Worm (Caenorhabditis elegans): ENCODE data around the gene C01G10.6.

Gene C01G10.6

ce11 chrV:15065837-15066348 lies 21.6 kb upstream of the C01G10.6 start, which contains the start of gene otub-1:
Gene otub-1, plus strand, starts transcription at chrV:15066298.
- TF ChIP-seq ets-4 (tag; optimal IDR thresholded peaks at IDR 0.05) (no peak), K09A11.1 (tag; optimal IDR thresholded peaks at IDR 0.05; ENCODE audit: insufficient read depth) (no peak), mec-3 (tag; optimal IDR thresholded peaks at IDR 0.05; ENCODE audit: borderline replicate concordance) (no peak), ama-1 (optimal IDR thresholded peaks at IDR 0.05) (no peak), hlh-13 (GFP tag; optimal IDR thresholded peaks at IDR 0.05) (no peak), Y22D7AL.16 (tag; optimal IDR thresholded peaks at IDR 0.05) (no peak), eyg-1 (tag; optimal IDR thresholded peaks at IDR 0.05) (no peak), hlh-6 (tag; optimal IDR thresholded peaks at IDR 0.05) (no peak), ceh-30 (tag; optimal IDR thresholded peaks at IDR 0.05) (no peak), ceh-22 (tag; optimal IDR thresholded peaks at IDR 0.05) (no peak)

DNA sequence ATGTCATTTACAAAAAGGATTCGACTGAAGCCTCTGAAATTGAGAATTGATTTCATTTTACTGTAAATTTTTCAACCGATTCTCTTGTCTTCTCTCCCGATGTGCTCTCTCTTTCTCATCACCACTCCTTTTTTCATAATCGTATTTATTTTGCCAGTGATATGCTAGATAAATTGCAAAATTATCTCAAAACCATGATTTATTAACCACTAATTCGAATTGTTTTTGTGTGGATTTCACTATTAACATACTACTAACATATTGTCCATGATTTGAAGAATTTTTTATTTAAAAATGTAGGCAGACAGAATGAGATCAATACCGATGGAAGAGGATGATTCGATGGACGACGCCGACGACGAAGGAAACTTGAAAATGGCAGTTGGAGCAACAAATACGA lies 20.3 kb upstream of the C01G10.6 start, which contains the start of gene C25D7.10:
Gene C25D7.10 (plus strand): TSS at position 301 of the 400 bp plus-strand sequence.
- TF ChIP-seq syd-9 (tag; optimal IDR thresholded peaks at IDR 0.05) (no peak), ref-2 (tag; optimal IDR thresholded peaks at IDR 0.05) (no peak), ceh-19 (GFP tag; optimal IDR thresholded peaks at IDR 0.05) (no peak), ahr-1 (tag; optimal IDR thresholded peaks at IDR 0.05) (no peak), sdc-2 (tag; optimal IDR thresholded peaks at IDR 0.05) (no peak), T23F11.4 (GFP tag; optimal IDR thresholded peaks at IDR 0.05) (no peak), npax-4 (tag; optimal IDR thresholded peaks at IDR 0.05) (no peak), tbx-2 (tag; optimal IDR thresholded peaks at IDR 0.05) (no peak), ceh-24 (tag; optimal IDR thresholded peaks at IDR 0.05) (no peak), pat-9 (tag; optimal IDR thresholded peaks at IDR 0.05) (no peak), elt-4 (tag; optimal IDR thresholded peaks at IDR 0.05) (no peak), C38D4.7 (GFP tag; optimal IDR thresholded peaks at IDR 0.05) (no peak), ceh-48 (tag; optimal IDR thresholded peaks at IDR 0.05) (no peak), F13H6.1 (tag; optimal IDR thresholded peaks at IDR 0.05) (no peak), ceh-6 (GFP tag; optimal IDR thresholded peaks at IDR 0.05) (no peak), eyg-1 (tag; optimal IDR thresholded peaks at IDR 0.05) (no peak), nfya-1 (tag; optimal IDR thresholded peaks at IDR 0.05) (no peak), K09A11.1 (tag; optimal IDR thresholded peaks at IDR 0.05; ENCODE audit: insufficient read depth) (no peak)

ce11 chrV:15068378-15068777 lies 19.1 kb upstream of the C01G10.6 start, which contains the start of gene dnj-3:
Gene dnj-3, plus strand, starts transcription at chrV:15068678.
- TF ChIP-seq sox-2 (GFP tag; IDR thresholded peaks at IDR 0.05) (no peak), ceh-30 (tag; optimal IDR thresholded peaks at IDR 0.05) (no peak), lim-6 (tag; optimal IDR thresholded peaks at IDR 0.05) (no peak), hlh-13 (GFP tag; optimal IDR thresholded peaks at IDR 0.05) (no peak), ceh-31 (tag; optimal IDR thresholded peaks at IDR 0.05) (no peak), fkh-10 (GFP tag; optimal IDR thresholded peaks at IDR 0.05) (no peak), hlh-8 (tag; optimal IDR thresholded peaks at IDR 0.05) (no peak), lin-11 (tag; optimal IDR thresholded peaks at IDR 0.05) (no peak), odd-2 (tag; optimal IDR thresholded peaks at IDR 0.05) (no peak), K09A11.1 (tag; optimal IDR thresholded peaks at IDR 0.05; ENCODE audit: insufficient read depth) (no peak), sox-4 (tag; optimal IDR thresholded peaks at IDR 0.05) (no peak), dve-1 (tag; optimal IDR thresholded peaks at IDR 0.05) (no peak), unc-86 (tag; optimal IDR thresholded peaks at IDR 0.05) (no peak)

DNA sequence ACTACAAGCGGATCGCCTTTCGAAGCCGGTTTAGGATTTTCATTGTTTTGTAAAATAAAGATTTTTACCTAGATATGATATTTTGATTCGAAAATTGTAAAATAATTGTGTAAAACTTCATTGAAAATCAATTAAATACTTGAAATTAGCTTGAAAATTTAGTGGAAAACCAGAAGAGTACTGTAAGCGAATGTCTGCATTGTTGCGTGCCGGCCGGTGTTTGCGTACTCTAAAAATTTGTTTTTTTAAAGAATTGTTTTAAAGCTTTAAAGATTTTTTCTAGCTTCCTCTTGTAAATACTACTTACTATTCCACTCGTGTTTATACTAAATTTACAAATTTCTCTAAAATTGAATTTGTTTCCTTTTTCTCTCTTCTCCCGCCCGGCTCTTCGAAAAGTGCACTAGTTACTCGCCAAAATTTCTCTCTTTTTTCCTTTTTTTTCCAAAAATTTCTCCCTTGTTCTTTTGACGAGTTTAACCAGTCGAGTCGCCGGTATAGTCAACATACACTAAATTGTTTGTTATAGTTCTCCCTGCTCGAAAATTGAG lies 17.9 kb upstream of the C01G10.6 start:
- no peak for TF ChIP-seq pros-1 (tag; optimal IDR thresholded peaks at IDR 0.05)
- peak; percentile 73 for TF ChIP-seq unc-42 (tag; optimal IDR thresholded peaks at IDR 0.05)
- no peak for TF ChIP-seq ets-4 (tag; optimal IDR thresholded peaks at IDR 0.05)
